Worm (Caenorhabditis elegans): ENCODE results near the gene spig-8.

spig-8 gene

ce11 chrV:7096129-7096730, 41.5 kb downstream of the spig-8 start:
- no peak for TF ChIP-seq aly-1 (tag; optimal IDR thresholded peaks at IDR 0.05)
- TF ChIP-seq tra-4 (tag; optimal IDR thresholded peaks at IDR 0.05), result no peak
- TF ChIP-seq ama-1 (optimal IDR thresholded peaks at IDR 0.05), result no peak
- no peak for TF ChIP-seq ceh-36 (tag; optimal IDR thresholded peaks at IDR 0.05)
- no peak for TF ChIP-seq F13C5.2 (tag; optimal IDR thresholded peaks at IDR 0.05)
- no peak for TF ChIP-seq scrt-1 (GFP tag; IDR thresholded peaks at IDR 0.05)
- TF ChIP-seq ets-7 (tag; optimal IDR thresholded peaks at IDR 0.05), result no peak
- TF ChIP-seq ceh-13 (GFP tag; optimal IDR thresholded peaks at IDR 0.05), result no peak
- no peak for TF ChIP-seq pes-1 (GFP tag; IDR thresholded peaks at IDR 0.05)
- TF ChIP-seq sea-1 (GFP tag; conservative IDR thresholded peaks at IDR 0.05), result no peak
- TF ChIP-seq hmg-4 (GFP tag; optimal IDR thresholded peaks at IDR 0.05), result no peak
- no peak for TF ChIP-seq flt-1 (GFP tag; IDR thresholded peaks at IDR 0.05)
- no peak for TF ChIP-seq tbx-37 (GFP tag; conservative IDR thresholded peaks at IDR 0.05)

DNA sequence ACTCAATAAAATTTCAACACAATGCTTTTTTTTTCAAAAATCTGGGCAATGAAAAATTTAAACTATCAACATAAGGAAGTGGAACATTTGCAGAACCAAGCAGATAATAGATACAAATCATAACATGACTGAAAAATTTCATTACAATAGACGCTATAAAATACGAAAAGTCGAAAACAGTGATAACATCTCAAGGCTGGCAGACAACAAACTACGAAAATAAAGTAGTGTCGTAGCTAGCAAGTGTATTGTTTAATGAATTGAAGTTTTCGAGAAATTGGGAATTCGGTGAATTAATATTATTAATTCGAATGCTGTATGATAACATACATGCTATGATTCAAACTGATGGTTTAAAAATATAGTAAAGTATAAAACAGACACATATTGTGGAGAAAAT, 42.1 kb downstream of the spig-8 start:
- no peak for TF ChIP-seq F13C5.2 (tag; optimal IDR thresholded peaks at IDR 0.05)
- TF ChIP-seq flt-1 (GFP tag; IDR thresholded peaks at IDR 0.05), result no peak
- no peak for TF ChIP-seq hmbx-1 (tag; optimal IDR thresholded peaks at IDR 0.05)
- TF ChIP-seq pes-1 (GFP tag; IDR thresholded peaks at IDR 0.05), result no peak
- TF ChIP-seq ceh-13 (GFP tag; optimal IDR thresholded peaks at IDR 0.05), result no peak
- TF ChIP-seq hmg-4 (GFP tag; optimal IDR thresholded peaks at IDR 0.05), result no peak
- no peak for TF ChIP-seq scrt-1 (GFP tag; IDR thresholded peaks at IDR 0.05)
- TF ChIP-seq ama-1 (optimal IDR thresholded peaks at IDR 0.05), result no peak

DNA sequence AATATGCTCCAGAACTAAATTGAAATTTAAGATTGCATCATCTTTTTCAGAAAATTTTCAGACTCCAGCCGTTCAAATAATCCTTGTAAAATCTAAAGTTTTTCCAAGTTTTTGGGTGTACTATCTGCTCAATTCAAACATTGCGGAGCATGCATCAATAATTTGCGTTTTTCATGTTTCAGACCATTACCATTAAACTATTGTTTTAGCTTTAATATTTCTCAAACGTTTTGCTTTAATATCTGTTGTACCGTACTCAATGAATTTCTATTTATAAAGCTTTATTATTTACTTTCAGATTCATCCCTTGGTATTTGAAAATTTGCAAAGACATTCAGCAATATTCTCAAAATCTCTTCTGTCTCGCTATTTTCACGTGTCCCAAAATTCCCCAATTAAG, 48.5 kb downstream of the spig-8 start, which contains the start of gene odr-2:
odr-2 (plus strand) TSS at position 301 of the 400 bp plus-strand sequence.
- TF ChIP-seq pes-1 (GFP tag; IDR thresholded peaks at IDR 0.05) (no peak), F13C5.2 (tag; optimal IDR thresholded peaks at IDR 0.05) (no peak), aly-1 (tag; optimal IDR thresholded peaks at IDR 0.05) (no peak), sea-1 (GFP tag; conservative IDR thresholded peaks at IDR 0.05) (no peak), hmg-4 (GFP tag; optimal IDR thresholded peaks at IDR 0.05) (no peak), ets-7 (tag; optimal IDR thresholded peaks at IDR 0.05) (no peak), scrt-1 (GFP tag; IDR thresholded peaks at IDR 0.05) (no peak), hnd-1 (tag; optimal IDR thresholded peaks at IDR 0.05) (no peak), ama-1 (optimal IDR thresholded peaks at IDR 0.05) (no peak), tbx-11 (GFP tag; IDR thresholded peaks at IDR 0.05) (no peak), ceh-36 (tag; optimal IDR thresholded peaks at IDR 0.05) (no peak), tra-4 (tag; optimal IDR thresholded peaks at IDR 0.05) (no peak), tbx-37 (GFP tag; conservative IDR thresholded peaks at IDR 0.05) (no peak), flt-1 (GFP tag; IDR thresholded peaks at IDR 0.05) (no peak), B0310.2 (tag; optimal IDR thresholded peaks at IDR 0.05) (no peak)
